Worm (Caenorhabditis elegans) whole organism, L2 larva: ENCODE data around the gene dhhc-14.
"Not testable (repeated sequence)": the region's sequence is repeated elsewhere in the genome, so short reads cannot be mapped to it uniquely, and the experiment has no call there.

ENCODE experiments used
- C34F6.9 ChIP-seq: fragments of 150-350 bp; optimal IDR thresholded peaks from 2 replicates; lab custom pipeline; 2014; ENCODE audit warnings: missing biosample characterization, missing genetic modification characterization
- ama-1 ChIP-seq: fragments of 150-350 bp; optimal IDR thresholded peaks from 2 replicates; lab custom pipeline; 2018; ENCODE audit warnings: inconsistent platforms
- egl-27 ChIP-seq: sonication (generic microtip); optimal IDR thresholded peaks from 3 replicates; lab custom pipeline; 2017; ENCODE audit warnings: missing biosample characterization, missing genetic modification reagents, missing genetic modification characterization
- elt-1 ChIP-seq: fragments of 150-350 bp; optimal IDR thresholded peaks from 2 replicates; lab custom pipeline; 2014; ENCODE audit warnings: missing biosample characterization, missing genetic modification characterization
- elt-3 ChIP-seq: sonication (generic microtip); optimal IDR thresholded peaks from 2 replicates; lab custom pipeline; 2017; ENCODE audit warnings: missing biosample characterization, missing genetic modification characterization
- fos-1 ChIP-seq: fragments of 150-350 bp; optimal IDR thresholded peaks from 2 replicates; lab custom pipeline; 2014; ENCODE audit warnings: missing biosample characterization, missing genetic modification characterization
- lin-13 ChIP-seq: fragments of 150-350 bp; optimal IDR thresholded peaks from 2 replicates; lab custom pipeline; 2014; ENCODE audit warnings: missing biosample characterization, missing genetic modification reagents, missing genetic modification characterization
- lin-39 ChIP-seq: fragments of 150-350 bp; optimal IDR thresholded peaks from 2 replicates; lab custom pipeline; 2014; ENCODE audit warnings: missing biosample characterization, missing genetic modification reagents, missing genetic modification characterization
- nhr-11 ChIP-seq: fragments of 150-350 bp; optimal IDR thresholded peaks from 2 replicates; lab custom pipeline; 2014; ENCODE audit warnings: missing biosample characterization, missing genetic modification characterization
- nhr-25 ChIP-seq: fragments of 150-350 bp; sonication (generic microtip); optimal IDR thresholded peaks from 3 replicates; lab custom pipeline; 2014; ENCODE audit warnings: missing biosample characterization, missing genetic modification characterization
- nhr-6 ChIP-seq: fragments of 150-350 bp; optimal IDR thresholded peaks from 2 replicates; lab custom pipeline; 2014; ENCODE audit warnings: missing biosample characterization, missing genetic modification characterization
- skn-1 ChIP-seq: sonication (generic microtip); optimal IDR thresholded peaks from 2 replicates; lab custom pipeline; 2017; ENCODE audit warnings: missing biosample characterization, missing genetic modification characterization
- unc-62 ChIP-seq: fragments of 150-350 bp; optimal IDR thresholded peaks from 2 replicates; lab custom pipeline; 2014; ENCODE audit warnings: missing biosample characterization, missing genetic modification reagents, missing genetic modification characterization
- zag-1 ChIP-seq: fragments of 150-350 bp; optimal IDR thresholded peaks from 2 replicates; lab custom pipeline; 2014; ENCODE audit warnings: missing biosample characterization, missing genetic modification characterization

- not testable (repeated sequence) for TF ChIP-seq elt-1 (tag; lab: Kevin White, UChicago); nhr-6 (tag; lab: Kevin White, UChicago); nhr-11 (tag; lab: Kevin White, UChicago); elt-3 (tag; lab: Kevin White, UChicago); lin-13 (GFP tag; lab: Kevin White, UChicago); zag-1; C34F6.9 (tag; lab: Kevin White, UChicago); nhr-25 (tag; lab: Kevin White, UChicago); egl-27 (tag; lab: Kevin White, UChicago); lin-39 (tag; lab: Kevin White, UChicago); ama-1 (lab: Kevin White, UChicago); unc-62 (GFP tag; lab: Kevin White, UChicago); skn-1 (tag; lab: Kevin White, UChicago); fos-1 (tag; lab: Kevin White, UChicago)
Observed at ce11 chrX:8538262-8538776, 13.8 kb upstream of the dhhc-14 start, which contains the start of the genes nspc-4 and nspc-5.
